Worm (Caenorhabditis elegans): Measurements from ENCODE around the gene ceh-88.
"Not testable (repeated sequence)": the region's sequence is repeated elsewhere in the genome, so short reads cannot be mapped to it uniquely, and the experiment has no call there.

The ceh-88 gene

DNA sequence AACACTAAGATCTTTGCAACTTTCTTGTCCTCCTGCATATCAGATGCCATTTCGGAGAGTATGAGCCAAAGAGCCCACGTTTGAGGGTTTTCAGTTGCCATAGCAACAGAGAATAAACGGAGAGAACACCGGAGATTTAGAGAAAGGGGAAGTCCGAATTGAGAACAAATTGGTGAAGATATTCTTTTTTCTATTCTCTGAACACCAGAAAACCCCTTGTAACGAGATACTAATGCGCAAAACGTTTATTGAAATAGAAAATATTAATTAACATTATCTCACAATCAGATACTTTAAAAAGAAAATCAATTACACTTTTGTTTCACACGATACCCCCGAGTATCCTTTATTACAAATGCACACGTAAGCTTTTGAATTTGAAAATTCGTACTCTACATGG lies 27.1 kb upstream of the ceh-88 start, which contains the start of gene ifta-2:
Gene ifta-2 (minus strand): TSS at position 101 of the 400 bp plus-strand sequence.
- no peak for TF ChIP-seq W03F9.2 (tag; optimal IDR thresholded peaks at IDR 0.05)
- TF ChIP-seq him-1 (tag; optimal IDR thresholded peaks at IDR 0.05): no peak
- TF ChIP-seq dao-5 (tag; optimal IDR thresholded peaks at IDR 0.05): no peak

DNA sequence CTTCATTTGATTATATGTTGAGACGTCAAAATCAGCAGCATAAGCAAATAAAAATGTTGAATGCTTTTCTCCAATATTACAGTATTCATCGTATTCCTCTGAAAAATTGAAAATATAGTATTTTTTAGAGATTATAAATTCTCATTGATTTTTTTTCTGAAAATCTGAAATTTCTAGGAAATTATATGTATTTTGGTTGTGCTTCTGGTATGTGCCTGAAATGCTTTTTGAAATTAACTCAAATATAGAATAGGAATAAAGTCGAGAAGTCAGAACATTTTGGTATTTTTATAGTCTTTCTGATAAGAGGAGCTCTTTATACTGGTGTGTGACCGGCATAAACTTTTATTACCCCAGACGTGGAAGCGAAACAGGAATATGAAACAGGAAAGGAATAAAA lies 21.8 kb upstream of the ceh-88 start, which contains the start of gene T28F3.8:
Gene T28F3.8 (minus strand): TSS at position 101 of the 400 bp plus-strand sequence.
- TF ChIP-seq dao-5, him-1, W03F9.2 (tag; optimal IDR thresholded peaks at IDR 0.05): not testable (repeated sequence)

DNA sequence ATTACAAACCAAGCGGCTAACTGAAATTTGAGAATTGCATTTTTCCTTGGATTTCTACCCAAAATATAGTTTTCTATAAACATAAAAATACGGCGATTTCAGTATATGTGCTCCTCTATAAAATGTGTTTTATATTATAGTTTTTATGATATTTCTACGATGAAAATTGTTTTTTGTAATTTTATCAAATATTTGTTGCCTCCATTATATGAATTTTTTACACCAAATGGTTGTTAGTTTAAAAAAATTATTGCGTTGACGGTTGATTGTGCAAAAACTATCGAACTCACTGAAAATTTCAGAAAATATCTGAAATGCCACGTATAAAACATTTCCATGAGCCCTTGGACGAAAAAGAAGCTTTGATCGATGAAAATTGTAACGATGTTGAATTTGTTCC lies 20.8 kb upstream of the ceh-88 start, which contains the start of gene T28F3.9:
Gene T28F3.9 (plus strand): TSS at position 301 of the 400 bp plus-strand sequence.
- no peak for TF ChIP-seq him-1 (tag; optimal IDR thresholded peaks at IDR 0.05)
- no peak for TF ChIP-seq W03F9.2 (tag; optimal IDR thresholded peaks at IDR 0.05)
- TF ChIP-seq dao-5 (tag; optimal IDR thresholded peaks at IDR 0.05): no peak

DNA sequence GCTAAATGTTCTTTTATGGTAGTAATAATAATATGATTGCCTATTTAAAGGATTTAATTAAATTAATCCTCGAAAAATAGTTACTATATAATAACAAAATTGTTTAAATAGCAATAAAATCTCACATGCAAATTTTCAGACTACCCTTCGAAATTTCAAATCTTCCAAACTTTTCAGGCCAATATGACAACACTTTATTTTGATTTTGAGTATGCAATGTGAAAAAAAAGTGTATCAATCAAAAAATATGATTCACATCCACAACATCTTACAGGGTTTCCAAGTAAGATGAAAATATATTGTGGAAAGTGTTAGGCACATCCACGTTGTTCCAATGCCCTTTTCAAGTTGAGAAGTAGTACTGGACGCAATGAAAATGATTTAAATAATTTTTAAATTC lies 17.1 kb upstream of the ceh-88 start, which contains the start of gene snf-9:
Gene snf-9 (plus strand): TSS at position 301 of the 400 bp plus-strand sequence.
- no peak for TF ChIP-seq dao-5 (tag; optimal IDR thresholded peaks at IDR 0.05)
- TF ChIP-seq him-1 (tag; optimal IDR thresholded peaks at IDR 0.05): no peak
- TF ChIP-seq W03F9.2 (tag; optimal IDR thresholded peaks at IDR 0.05): no peak

DNA sequence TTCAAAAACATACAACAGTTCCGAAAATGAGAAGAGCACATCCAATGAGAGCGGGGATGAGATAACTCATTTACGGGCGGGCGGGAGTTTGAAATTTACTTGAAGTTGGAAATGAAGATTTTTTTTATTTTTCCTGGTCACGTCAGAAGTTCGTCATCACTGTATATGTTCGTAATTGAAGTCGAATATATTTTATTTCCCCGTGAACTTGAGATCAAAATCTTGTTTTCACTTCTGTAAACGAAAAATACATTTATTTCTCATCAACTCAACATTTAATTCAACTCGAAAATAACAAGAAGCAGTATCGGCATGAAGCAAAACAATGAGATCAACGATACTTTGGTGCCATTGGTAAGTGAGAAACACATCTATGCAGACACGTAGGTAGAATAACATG lies 12.6 kb upstream of the ceh-88 start, which contains the start of gene C49C3.20:
Gene C49C3.20 (minus strand): TSS at position 101 of the 400 bp plus-strand sequence.
- TF ChIP-seq dao-5 (tag; optimal IDR thresholded peaks at IDR 0.05): no peak
- no peak for TF ChIP-seq him-1 (tag; optimal IDR thresholded peaks at IDR 0.05)
- TF ChIP-seq W03F9.2 (tag; optimal IDR thresholded peaks at IDR 0.05): no peak

DNA sequence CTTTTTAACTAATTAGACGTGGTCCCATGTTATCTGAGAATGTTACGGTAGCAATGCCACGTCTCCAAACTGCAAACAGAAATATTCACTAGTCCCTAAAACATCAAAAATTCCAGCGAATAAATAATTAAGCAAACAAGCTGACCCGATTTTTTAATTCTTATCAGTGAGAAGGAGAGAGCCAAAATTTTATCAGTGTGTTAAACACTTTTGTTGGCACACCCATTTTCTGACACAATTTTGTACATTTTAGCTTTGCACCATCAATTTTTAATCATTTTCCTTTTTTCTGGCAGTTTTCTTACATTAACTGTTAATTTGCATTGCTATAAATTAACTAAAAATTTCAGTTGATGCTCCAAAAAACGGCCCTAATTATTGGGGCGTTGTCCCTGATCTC lies 8.5 kb upstream of the ceh-88 start, which contains the start of gene C49C3.4:
Gene C49C3.4 (plus strand): TSS at position 351 of the 400 bp plus-strand sequence.
- TF ChIP-seq him-1 (tag; optimal IDR thresholded peaks at IDR 0.05) (no peak), dao-5 (tag; optimal IDR thresholded peaks at IDR 0.05) (no peak), W03F9.2 (tag; optimal IDR thresholded peaks at IDR 0.05) (no peak)

DNA sequence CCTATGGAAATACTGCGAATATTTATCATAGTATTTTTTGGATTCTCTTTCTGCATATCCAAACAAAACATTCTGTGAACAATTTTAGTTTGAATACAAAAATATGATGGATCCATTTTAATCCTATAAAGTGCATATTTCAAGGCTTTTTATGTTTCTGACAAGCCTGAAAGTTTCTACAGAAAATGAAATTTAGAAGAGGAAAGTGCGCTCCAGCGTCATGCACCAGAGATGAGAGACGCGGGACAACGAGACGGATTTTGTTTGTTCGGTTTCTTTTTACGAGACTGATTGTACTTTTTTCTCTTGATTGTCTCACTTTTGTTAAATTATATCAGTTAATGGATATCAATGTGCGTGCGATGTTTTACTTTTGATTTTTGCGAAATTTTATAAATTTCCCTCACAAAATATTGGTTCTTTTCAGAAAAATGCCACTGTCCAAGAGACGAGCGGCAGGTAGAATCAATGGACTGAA lies 2.2 kb downstream of the ceh-88 start, which contains the start of gene C49C3.6:
Gene C49C3.6 (plus strand): TSS at position 428 of the 478 bp plus-strand sequence.
- TF ChIP-seq dao-5 (tag; optimal IDR thresholded peaks at IDR 0.05) (no peak), him-1 (tag; optimal IDR thresholded peaks at IDR 0.05) (no peak), W03F9.2 (tag; optimal IDR thresholded peaks at IDR 0.05) (no peak)

DNA sequence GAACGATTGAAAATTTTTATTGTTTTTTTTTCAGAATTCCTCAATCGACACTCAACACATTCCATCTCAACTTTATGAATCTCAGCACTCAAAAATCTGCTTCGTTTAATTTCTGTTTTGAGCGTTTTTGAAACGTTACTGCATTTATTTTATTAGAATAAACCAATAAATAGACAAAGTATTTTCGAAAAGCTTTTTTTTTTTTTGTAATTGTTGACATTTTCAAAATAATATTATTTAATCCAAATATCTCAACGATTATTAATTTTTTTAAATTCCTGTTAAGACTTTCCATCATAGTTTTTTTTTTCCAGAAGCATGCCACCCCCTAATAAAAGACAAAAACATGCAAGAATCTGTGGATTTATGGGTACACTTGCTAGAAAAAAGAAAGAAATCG lies 3.3 kb downstream of the ceh-88 start, which contains the start of gene C49C3.7:
Gene C49C3.7 (plus strand): TSS at position 301 of the 400 bp plus-strand sequence.
- TF ChIP-seq dao-5 (tag; optimal IDR thresholded peaks at IDR 0.05) (no peak), him-1 (tag; optimal IDR thresholded peaks at IDR 0.05) (no peak), W03F9.2 (tag; optimal IDR thresholded peaks at IDR 0.05) (no peak)

DNA sequence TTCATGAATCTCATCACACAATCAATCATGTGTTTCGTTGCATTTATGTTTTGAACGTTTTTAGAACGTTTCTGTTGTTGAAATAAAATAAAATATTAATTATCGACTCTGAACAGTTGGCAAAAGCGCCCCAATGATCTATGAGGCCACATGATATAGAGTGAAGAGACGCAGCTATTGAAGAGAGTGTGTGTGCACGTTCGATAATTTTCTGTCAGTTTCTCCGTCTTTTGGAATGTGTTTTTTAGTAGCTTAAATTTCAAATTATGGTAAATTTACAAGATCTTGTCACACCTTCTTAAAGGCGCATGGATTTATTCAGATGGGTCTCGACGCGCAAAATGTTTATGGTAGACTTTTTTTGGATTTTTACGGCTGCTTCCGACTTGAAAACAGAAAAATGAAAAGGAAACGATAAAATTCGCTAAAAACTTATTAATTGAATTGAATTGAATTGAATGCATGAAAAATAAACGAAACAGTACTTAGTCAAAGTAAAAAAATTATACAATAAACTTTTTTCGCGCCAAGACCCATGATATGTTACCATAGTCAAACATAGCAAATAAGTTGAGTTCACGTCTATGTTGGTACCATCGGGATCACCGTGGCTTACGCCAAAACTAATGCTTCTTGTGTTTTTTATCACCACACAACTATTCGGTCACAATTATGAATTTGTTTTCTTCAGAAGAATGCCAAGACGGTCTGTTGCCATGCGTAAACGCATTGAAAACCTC lies 4.7 kb downstream of the ceh-88 start, which contains the start of gene C49C3.15:
Gene C49C3.15 (plus strand): TSS at position 690 of the 740 bp plus-strand sequence.
- TF ChIP-seq W03F9.2 (tag; optimal IDR thresholded peaks at IDR 0.05): no peak
- TF ChIP-seq him-1 (tag; optimal IDR thresholded peaks at IDR 0.05): no peak
- TF ChIP-seq dao-5 (tag; optimal IDR thresholded peaks at IDR 0.05): no peak

DNA sequence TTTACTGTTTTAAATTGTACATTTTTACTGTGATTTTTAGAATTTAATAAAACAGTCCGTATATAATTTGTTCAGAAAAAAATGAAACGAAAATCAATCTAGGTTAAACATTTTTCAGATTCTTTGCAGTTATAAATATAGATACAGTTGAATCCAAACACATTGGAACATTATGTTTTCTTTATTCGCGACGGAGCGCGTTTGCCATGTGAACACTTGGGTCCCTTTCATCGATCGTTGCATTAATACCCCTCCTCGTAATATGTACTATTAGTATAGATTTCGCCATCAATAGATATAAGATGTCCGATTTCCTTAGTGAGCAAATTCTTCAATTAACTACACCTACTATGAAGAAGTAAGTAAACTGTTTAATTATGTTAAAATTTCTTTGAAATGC lies 6.0 kb downstream of the ceh-88 start, which contains the start of gene C49C3.8:
Gene C49C3.8 (plus strand): TSS at position 173 of the 400 bp plus-strand sequence.
- TF ChIP-seq dao-5 (tag; optimal IDR thresholded peaks at IDR 0.05): no peak
- no peak for TF ChIP-seq W03F9.2 (tag; optimal IDR thresholded peaks at IDR 0.05)
- no peak for TF ChIP-seq him-1 (tag; optimal IDR thresholded peaks at IDR 0.05)

DNA sequence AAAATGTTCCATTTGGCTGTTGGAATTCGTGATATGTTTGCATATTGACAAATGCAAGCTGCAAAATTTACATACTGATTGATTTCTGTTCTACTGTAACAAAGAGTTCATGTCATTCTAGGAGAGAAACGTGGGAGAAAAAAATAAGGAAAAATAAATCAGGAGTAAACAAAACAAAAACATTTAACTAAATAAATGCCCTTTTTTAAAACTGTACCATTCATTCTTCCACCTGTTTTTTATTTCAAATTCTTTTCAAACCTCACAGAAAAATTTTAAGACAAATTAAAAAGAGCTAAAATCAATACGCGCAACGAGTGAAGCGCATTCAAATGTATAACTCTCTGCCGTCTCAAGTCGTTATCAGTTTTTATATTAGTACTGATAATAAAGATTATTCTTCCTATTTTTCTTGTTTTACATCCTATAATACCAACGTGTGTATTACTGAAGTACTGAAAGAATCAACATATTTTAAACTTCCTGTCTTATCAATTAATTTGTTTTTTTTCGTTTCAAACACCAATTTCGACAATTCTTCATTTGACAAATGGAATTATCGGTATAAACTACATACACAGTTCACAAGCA lies 10.0 kb downstream of the ceh-88 start, which contains the start of gene C49C3.10:
Gene C49C3.10 (minus strand): TSS at position 51 of the 591 bp plus-strand sequence.
- TF ChIP-seq W03F9.2 (tag; optimal IDR thresholded peaks at IDR 0.05) (no peak), him-1 (tag; optimal IDR thresholded peaks at IDR 0.05) (no peak), dao-5 (tag; optimal IDR thresholded peaks at IDR 0.05) (no peak)

DNA sequence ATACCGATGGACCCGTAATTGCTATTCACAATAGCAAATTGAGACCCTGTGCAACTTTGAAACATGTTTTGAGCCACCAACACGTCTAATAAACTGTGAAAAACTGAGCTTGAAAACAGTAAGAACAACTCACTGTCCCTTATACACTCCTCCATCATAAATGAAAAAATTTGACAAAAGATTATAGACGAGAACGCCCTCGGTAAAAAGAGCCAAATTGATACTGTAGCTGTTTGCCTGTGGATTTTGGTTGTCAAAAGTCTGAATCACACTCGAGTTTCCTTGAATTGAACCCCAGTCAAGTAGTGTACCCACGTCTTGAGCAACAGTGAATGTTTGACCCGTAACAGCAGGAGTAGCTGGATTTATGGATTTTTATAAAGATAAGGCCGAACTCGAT lies 12.0 kb downstream of the ceh-88 start:
- TF ChIP-seq W03F9.2 (tag; optimal IDR thresholded peaks at IDR 0.05) (no peak), dao-5 (tag; optimal IDR thresholded peaks at IDR 0.05) (no peak), him-1 (tag; optimal IDR thresholded peaks at IDR 0.05) (no peak)

DNA sequence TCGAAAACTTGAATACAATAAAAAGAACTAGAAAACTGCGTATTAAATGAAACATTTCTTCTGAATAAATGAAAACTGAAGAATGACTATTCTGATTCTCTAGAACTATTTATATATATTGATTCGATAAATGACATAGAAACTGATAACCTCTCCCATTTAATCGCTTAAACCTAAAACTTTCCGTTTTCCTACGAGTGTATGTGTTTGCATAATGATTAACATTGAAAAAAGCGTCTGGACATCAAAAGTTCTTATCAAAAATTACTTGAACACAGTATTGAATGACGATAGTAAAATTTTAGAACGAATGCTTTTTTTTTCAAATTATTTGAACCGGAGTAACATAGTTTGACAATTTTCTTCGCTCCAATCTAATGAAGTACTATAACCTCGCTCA lies 13.2 kb downstream of the ceh-88 start, which contains the start of gene C49C3.9:
Gene C49C3.9 (minus strand): TSS at position 136 of the 400 bp plus-strand sequence.
- TF ChIP-seq dao-5 (tag; optimal IDR thresholded peaks at IDR 0.05): no peak
- no peak for TF ChIP-seq W03F9.2 (tag; optimal IDR thresholded peaks at IDR 0.05)
- TF ChIP-seq him-1 (tag; optimal IDR thresholded peaks at IDR 0.05): no peak

Measured in whole organism, L4/young adult.